Fruit fly (Drosophila melanogaster) whole organism, embryonic: Measurements from ENCODE around the gene CG4210.

Source experiments
- CG10431 ChIP-seq: fragments of 200-800 bp; sonication (Bioruptor generic); optimal IDR thresholded peaks from 3 replicates; lab custom pipeline; 2018; ENCODE audit warnings: missing biosample characterization, mild to moderate bottlenecking, missing genetic modification characterization
- CG10565 ChIP-seq: fragments of 200-800 bp; sonication (Bioruptor generic); optimal IDR thresholded peaks from 3 replicates; lab custom pipeline; 2016; ENCODE audit warnings: missing biosample characterization, mild to moderate bottlenecking, missing genetic modification characterization
- CG14441 ChIP-seq: fragments of 200-800 bp; sonication (Bioruptor generic); IDR thresholded peaks from 2 replicates; pipeline ENCODE4 v1.3.6; 2022; ENCODE audit warnings: missing biosample characterization, missing genetic modification characterization
- CG1529 ChIP-seq: fragments of 200-800 bp; sonication (Bioruptor generic); optimal IDR thresholded peaks from 3 replicates; lab custom pipeline; 2018; ENCODE audit warnings: missing biosample characterization, missing genetic modification characterization
- CG15696 ChIP-seq: fragments of 200-800 bp; sonication (Bioruptor generic); optimal IDR thresholded peaks from 2 replicates; lab custom pipeline; 2019; ENCODE audit warnings: missing biosample characterization, mild to moderate bottlenecking, missing genetic modification characterization, moderate library complexity
- CG1603 ChIP-seq: fragments of 200-800 bp; sonication (Bioruptor generic); optimal IDR thresholded peaks from 2 replicates; lab custom pipeline; 2019; ENCODE audit warnings: missing biosample characterization, mild to moderate bottlenecking, missing genetic modification characterization, moderate library complexity
- CG16813 ChIP-seq: fragments of 200-800 bp; sonication (Bioruptor generic); IDR thresholded peaks from 3 replicates; pipeline ENCODE4 v1.3.6; 2022; ENCODE audit warnings: missing biosample characterization, missing genetic modification characterization; ENCODE audit not compliant: partially characterized antibody
- CG3281 ChIP-seq: fragments of 200-800 bp; sonication (Bioruptor generic); optimal IDR thresholded peaks from 3 replicates; lab custom pipeline; 2017; ENCODE audit warnings: missing biosample characterization, mild to moderate bottlenecking, missing genetic modification characterization
- CG33213 ChIP-seq: fragments of 200-800 bp; sonication (Bioruptor generic); optimal IDR thresholded peaks from 3 replicates; lab custom pipeline; 2016; ENCODE audit warnings: missing biosample characterization, missing genetic modification characterization
- CHES-1-like ChIP-seq: fragments of 200-800 bp; sonication (Bioruptor generic); optimal IDR thresholded peaks from 2 replicates; lab custom pipeline; 2016; ENCODE audit warnings: missing biosample characterization, missing genetic modification characterization
- Dbx ChIP-seq: fragments of 200-800 bp; sonication (Bioruptor generic); IDR thresholded peaks from 3 replicates; pipeline ENCODE4 v1.3.6; 2022; ENCODE audit warnings: missing biosample characterization, missing genetic modification characterization
- Dp ChIP-seq: fragments of 200-800 bp; sonication (Bioruptor generic); optimal IDR thresholded peaks from 2 replicates; lab custom pipeline; 2018; ENCODE audit warnings: missing biosample characterization, mild to moderate bottlenecking, missing genetic modification characterization, moderate library complexity
- Dref ChIP-seq: fragments of 200-800 bp; sonication (Bioruptor generic); IDR thresholded peaks from 2 replicates; pipeline ENCODE4 v1.3.6; 2022; ENCODE audit warnings: missing biosample characterization, missing genetic modification characterization
- E2f2 ChIP-seq: fragments of 200-800 bp; sonication (Bioruptor generic); IDR thresholded peaks from 2 replicates; pipeline ENCODE4 v1.3.6; 2022; ENCODE audit warnings: missing biosample characterization, missing genetic modification characterization
- HLH4C ChIP-seq: fragments of 200-800 bp; sonication (Bioruptor generic); IDR thresholded peaks from 3 replicates; pipeline ENCODE4 v1.3.6; 2022; ENCODE audit warnings: missing biosample characterization, missing genetic modification characterization; ENCODE audit not compliant: partially characterized antibody
- Hmx ChIP-seq: fragments of 200-800 bp; sonication (Bioruptor generic); optimal IDR thresholded peaks from 2 replicates; lab custom pipeline; 2016; ENCODE audit warnings: missing biosample characterization, missing genetic modification characterization
- Hr39 ChIP-seq: fragments of >200 bp; optimal IDR thresholded peaks from 2 replicates; lab custom pipeline; 2017
- MESR4 ChIP-seq: fragments of 200-800 bp; sonication (Bioruptor generic); optimal IDR thresholded peaks from 2 replicates; lab custom pipeline; 2018; ENCODE audit warnings: missing biosample characterization, mild to moderate bottlenecking, missing genetic modification characterization, moderate library complexity
- Mad ChIP-seq: fragments of 200-800 bp; sonication (Bioruptor generic); optimal IDR thresholded peaks from 2 replicates; lab custom pipeline; 2016; ENCODE audit warnings: missing biosample characterization, missing genetic modification characterization
- NfI ChIP-seq: fragments of 200-800 bp; sonication (Bioruptor generic); optimal IDR thresholded peaks from 3 replicates; lab custom pipeline; 2018; ENCODE audit warnings: missing biosample characterization, mild to moderate bottlenecking, missing genetic modification characterization, moderate library complexity
- Trl ChIP-seq, 3 experiments: fragments of >200 bp in 2 of 3; fragments of 200-800 bp in 1 of 3; sonication (Bioruptor generic) in 1 of 3; optimal IDR thresholded peaks; 2 replicates in 1 of 3; 3 replicates in 2 of 3; lab custom pipeline; 2016 to 2017; ENCODE audit warnings: missing biosample characterization in 1 of 3, missing genetic modification characterization in 1 of 3
- amos ChIP-seq: fragments of 200-800 bp; sonication (Bioruptor generic); IDR thresholded peaks from 2 replicates; pipeline ENCODE4 v1.3.6; 2022; ENCODE audit warnings: missing biosample characterization, missing genetic modification characterization; ENCODE audit not compliant: partially characterized antibody
- ato ChIP-seq: fragments of 200-800 bp; sonication (Bioruptor generic); IDR thresholded peaks from 2 replicates; pipeline ENCODE4 v1.3.6; 2022; ENCODE audit warnings: missing biosample characterization, missing genetic modification characterization; ENCODE audit not compliant: partially characterized antibody
- chif ChIP-seq, 2 experiments: fragments of 200-800 bp; sonication (Bioruptor generic); optimal IDR thresholded peaks; 3 replicates each; lab custom pipeline; 2016; ENCODE audit warnings: missing biosample characterization in 2 of 2, missing genetic modification characterization in 2 of 2
- crol ChIP-seq: fragments of 200-800 bp; sonication (Bioruptor generic); IDR thresholded peaks from 2 replicates; pipeline ENCODE4 v1.3.6; 2022; ENCODE audit warnings: missing biosample characterization, missing genetic modification characterization
- esg ChIP-seq: fragments of 200-800 bp; sonication (Bioruptor generic); conservative IDR thresholded peaks from 2 replicates; pipeline ENCODE4 v1.3.6; 2022; ENCODE audit warnings: missing biosample characterization, missing genetic modification characterization
- ham ChIP-seq: fragments of 200-800 bp; sonication (Bioruptor generic); IDR thresholded peaks from 2 replicates; pipeline ENCODE4 v1.3.6; 2022; ENCODE audit warnings: missing biosample characterization, missing genetic modification characterization
- hbn ChIP-seq: fragments of 200-800 bp; sonication (Bioruptor generic); IDR thresholded peaks from 2 replicates; pipeline ENCODE4 v1.3.6; 2022; ENCODE audit warnings: missing biosample characterization, missing genetic modification characterization; ENCODE audit not compliant: partially characterized antibody
- mld ChIP-seq: fragments of 200-800 bp; sonication (Bioruptor generic); IDR thresholded peaks from 3 replicates; pipeline ENCODE4 v1.3.6; 2022; ENCODE audit warnings: missing biosample characterization, missing genetic modification characterization; ENCODE audit not compliant: partially characterized antibody
- phol ChIP-seq: fragments of 200-800 bp; sonication (Bioruptor generic); optimal IDR thresholded peaks from 3 replicates; lab custom pipeline; 2018; ENCODE audit warnings: missing biosample characterization, mild to moderate bottlenecking, missing genetic modification characterization, moderate library complexity
- ro ChIP-seq: fragments of 200-800 bp; sonication (Bioruptor generic); IDR thresholded peaks from 2 replicates; pipeline ENCODE4 v1.3.6; 2022; ENCODE audit warnings: missing biosample characterization, missing genetic modification characterization
- schlank ChIP-seq: fragments of 200-800 bp; sonication (Bioruptor generic); optimal IDR thresholded peaks from 2 replicates; lab custom pipeline; 2018; ENCODE audit warnings: missing biosample characterization, mild to moderate bottlenecking, missing genetic modification characterization
- sens-2 ChIP-seq: fragments of 200-800 bp; sonication (Bioruptor generic); IDR thresholded peaks from 2 replicates; pipeline ENCODE4 v1.3.6; 2022; ENCODE audit warnings: missing biosample characterization, missing genetic modification characterization
- sr ChIP-seq: fragments of 200-800 bp; sonication (Bioruptor generic); IDR thresholded peaks from 3 replicates; pipeline ENCODE4 v1.3.6; 2022; ENCODE audit warnings: missing biosample characterization, missing genetic modification characterization
- unc-4 ChIP-seq: fragments of 200-800 bp; sonication (Bioruptor generic); IDR thresholded peaks from 2 replicates; pipeline ENCODE4 v1.3.6; 2022; ENCODE audit warnings: missing biosample characterization, missing genetic modification characterization; ENCODE audit not compliant: partially characterized antibody
- zf30C ChIP-seq: fragments of 200-800 bp; sonication (Bioruptor generic); optimal IDR thresholded peaks from 3 replicates; lab custom pipeline; 2018; ENCODE audit warnings: missing biosample characterization, mild to moderate bottlenecking, missing genetic modification characterization

Gene CG4210

dm6 chr3R:15263946-15264345 is 50.2 kb downstream of the CG4210 start:
- TF ChIP-seq Trl (optimal IDR thresholded peaks at IDR 0.05; lab: Kevin White, UChicago) (no peak), Trl (GFP tag; optimal IDR thresholded peaks at IDR 0.05; lab: Kevin White, UChicago) (no peak), Hmx (GFP tag; lab: Kevin White, UChicago) (no peak), CG33213 (no peak), chif (GFP tag; optimal IDR thresholded peaks at IDR 0.05; lab: Kevin White, UChicago) (no peak), unc-4 (GFP tag; lab: Robert Waterston, UW) (peak; percentile 37), CG10565 (GFP tag; lab: Kevin White, UChicago) (no peak), phol (tag; lab: Kevin White, UChicago) (peak; percentile 30), CG1603 (no peak), ro (GFP tag; lab: Robert Waterston, UW) (no peak), CG1529 (GFP tag; lab: Kevin White, UChicago) (no peak), MESR4 (no peak), HLH4C (GFP tag; lab: Robert Waterston, UW) (peak; percentile 6; the same call in 2 of the 3 replicates), CG3281 (GFP tag; lab: Kevin White, UChicago) (no peak), sr (GFP tag; lab: Robert Waterston, UW) (no peak), ham (GFP tag; lab: Robert Waterston, UW) (no peak), esg (GFP tag; lab: Robert Waterston, UW) (no peak), E2f2 (GFP tag; lab: Robert Waterston, UW) (peak; percentile 43; the same call in 1 of the 2 replicates), schlank (tag; lab: Kevin White, UChicago) (no peak), CHES-1-like (no peak), amos (GFP tag; lab: Robert Waterston, UW) (peak; percentile 33; the same call in 1 of the 2 replicates), Dp (GFP tag; lab: Kevin White, UChicago) (peak; percentile 29), CG14441 (GFP tag; lab: Robert Waterston, UW) (no peak), ato (0 out of 2 replicates have a peak, but pooled peaks have one; percentile 30), Hr39 (lab: Kevin White, UChicago) (no peak), hbn (GFP tag; lab: Robert Waterston, UW) (peak; percentile 30), crol (GFP tag; lab: Robert Waterston, UW) (peak; percentile 87), zf30C (GFP tag; lab: Kevin White, UChicago) (no peak), Dref (peak; percentile 65), Dbx (GFP tag; lab: Robert Waterston, UW) (no peak), mld (0 out of 3 replicates have a peak, but pooled peaks have one; percentile 17), sens-2 (GFP tag; lab: Robert Waterston, UW) (no peak), Mad (GFP tag; lab: Kevin White, UChicago) (no peak), CG10431 (GFP tag; lab: Kevin White, UChicago) (no peak), NfI (GFP tag; lab: Kevin White, UChicago) (no peak), CG15696 (tag; lab: Kevin White, UChicago) (no peak), CG16813 (GFP tag; lab: Robert Waterston, UW) (0 out of 3 replicates have a peak, but pooled peaks have one; percentile 16)
